Fruit fly (Drosophila melanogaster): ENCODE data around the gene CG16775.

DNA sequence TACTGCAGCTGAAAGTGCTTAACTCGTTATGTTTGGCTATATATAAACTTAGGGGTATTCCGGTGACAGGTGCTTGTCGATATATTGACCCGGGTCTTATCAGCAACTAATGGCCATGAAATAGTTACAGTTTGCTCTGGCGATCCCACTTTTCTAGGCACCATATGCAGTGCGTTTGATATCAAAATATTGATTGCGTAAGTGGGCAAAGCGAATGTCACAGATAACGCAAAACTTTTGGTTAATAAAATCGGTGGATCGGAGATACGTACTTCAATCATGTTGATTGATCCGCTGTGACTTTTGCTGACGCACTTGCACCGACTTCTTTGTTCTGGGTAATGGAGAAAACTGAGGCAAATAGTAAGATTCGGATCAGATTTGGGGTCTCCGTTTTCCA is 18.1 kb upstream of the CG16775 start:
- TF ChIP-seq psq (optimal IDR thresholded peaks at IDR 0.05) (no peak), h (optimal IDR thresholded peaks at IDR 0.05) (no peak), ttk (optimal IDR thresholded peaks at IDR 0.05) (no peak), Sin3A (optimal IDR thresholded peaks at IDR 0.05) (no peak), insv (optimal IDR thresholded peaks at IDR 0.05) (no peak)
